Fruit fly (Drosophila melanogaster): ENCODE data around the gene tant.

dm6 chr3L:6036811-6037210 lies 18.1 kb upstream of the tant start, which contains the start of gene CG6462:
- TF ChIP-seq Med (GFP tag) = no peak
- no peak for TF ChIP-seq tup (GFP tag; optimal IDR thresholded peaks at IDR 0.05)

Measured in whole organism, embryonic.